Fruit fly (Drosophila melanogaster): Measurements from ENCODE around the gene CG43057.

CG43057 gene

dm6 chr2L:8229628-8230027 lies 14.2 kb downstream of the CG43057 start (continued):
- TF ChIP-seq Dp (GFP tag; optimal IDR thresholded peaks at IDR 0.05) (no peak), Rfx (GFP tag; IDR thresholded peaks at IDR 0.05) (peak; percentile 53), gsb-n (tag; optimal IDR thresholded peaks at IDR 0.05) (no peak), Rx (GFP tag; IDR thresholded peaks at IDR 0.05) (peak; percentile 19; the same call in 1 of the 2 replicates), sd (tag; optimal IDR thresholded peaks at IDR 0.05) (no peak), CG31441 (GFP tag; IDR thresholded peaks at IDR 0.05) (no peak), sima (GFP tag; optimal IDR thresholded peaks at IDR 0.05) (no peak), CG4404 (GFP tag; IDR thresholded peaks at IDR 0.05) (0 out of 2 replicates have a peak, but pooled peaks have one; percentile 25), BtbVII (GFP tag; optimal IDR thresholded peaks at IDR 0.05) (no peak), Sox100B (GFP tag; optimal IDR thresholded peaks at IDR 0.05) (no peak), Bdp1 (GFP tag; optimal IDR thresholded peaks at IDR 0.05) (no peak), CG1529 (GFP tag; optimal IDR thresholded peaks at IDR 0.05) (no peak), insv (GFP tag; optimal IDR thresholded peaks at IDR 0.05) (no peak), odd (GFP tag; optimal IDR thresholded peaks at IDR 0.05) (no peak), br (optimal IDR thresholded peaks at IDR 0.05) (no peak), CG9437 (GFP tag; optimal IDR thresholded peaks at IDR 0.05) (no peak), Nf-YA (GFP tag; IDR thresholded peaks at IDR 0.05) (no peak), TFAM (GFP tag; optimal IDR thresholded peaks at IDR 0.05) (no peak), CG6272 (GFP tag; IDR thresholded peaks at IDR 0.05) (no peak), CG5953 (GFP tag; IDR thresholded peaks at IDR 0.05) (no peak), dm (GFP tag; optimal IDR thresholded peaks at IDR 0.05) (no peak), CG18011 (GFP tag; optimal IDR thresholded peaks at IDR 0.05) (no peak), rib (GFP tag; IDR thresholded peaks at IDR 0.05) (no peak), abd-A (tag; optimal IDR thresholded peaks at IDR 0.05) (no peak), ken (GFP tag; IDR thresholded peaks at IDR 0.05) (no peak), CG5245 (GFP tag; optimal IDR thresholded peaks at IDR 0.05) (no peak), CG2678 (tag; optimal IDR thresholded peaks at IDR 0.05) (no peak), CG6791 (GFP tag; IDR thresholded peaks at IDR 0.05; ENCODE audit: partially characterized antibody) (no peak), CG8388 (GFP tag; optimal IDR thresholded peaks at IDR 0.05) (peak; percentile 7), pnt (GFP tag; optimal IDR thresholded peaks at IDR 0.05) (peak; percentile 14), ci (GFP tag; IDR thresholded peaks at IDR 0.05) (no peak), CG7963 (GFP tag; IDR thresholded peaks at IDR 0.05; ENCODE audit: partially characterized antibody) (no peak), repo (GFP tag; optimal IDR thresholded peaks at IDR 0.05) (no peak), Antp (GFP tag; optimal IDR thresholded peaks at IDR 0.05) (no peak), Ada2b (GFP tag; IDR thresholded peaks at IDR 0.05) (peak; percentile 61; the same call in 1 of the 2 replicates), CG17361 (GFP tag; IDR thresholded peaks at IDR 0.05) (no peak), CG33213 (GFP tag; optimal IDR thresholded peaks at IDR 0.05) (no peak), schlank (tag; optimal IDR thresholded peaks at IDR 0.05) (no peak), zen (tag; optimal IDR thresholded peaks at IDR 0.05) (no peak), CG18262 (tag; optimal IDR thresholded peaks at IDR 0.05) (peak; percentile 30), stwl (tag; optimal IDR thresholded peaks at IDR 0.05) (no peak), jing (GFP tag; optimal IDR thresholded peaks at IDR 0.05) (no peak), amos (GFP tag; IDR thresholded peaks at IDR 0.05; ENCODE audit: partially characterized antibody) (no peak), danr (GFP tag; IDR thresholded peaks at IDR 0.05) (no peak), toy (GFP tag; IDR thresholded peaks at IDR 0.05) (no peak), CG4424 (GFP tag; optimal IDR thresholded peaks at IDR 0.05) (no peak), CG30431 (GFP tag; optimal IDR thresholded peaks at IDR 0.05) (no peak), ssp (GFP tag; IDR thresholded peaks at IDR 0.05) (no peak), Dek (tag; optimal IDR thresholded peaks at IDR 0.05) (no peak), btn (GFP tag; optimal IDR thresholded peaks at IDR 0.05) (no peak), vvl (GFP tag; IDR thresholded peaks at IDR 0.05) (peak; percentile 62), ara (GFP tag; IDR thresholded peaks at IDR 0.05) (no peak), nmo (GFP tag; optimal IDR thresholded peaks at IDR 0.05) (peak; percentile 32)

All from whole organism, embryonic.